Fruit fly (Drosophila melanogaster): ENCODE measurements around the gene gdl-ORF39.
A peak's percentile ranks its signal among the peaks of the same experiment; 100 is the strongest.

Gene gdl-ORF39

dm6 chr3L:15553993-15554644, 44.9 kb downstream of the gdl-ORF39 start, which contains the start of gene AGO2 (continued):
- no peak for TF ChIP-seq CG9727 (GFP tag; optimal IDR thresholded peaks at IDR 0.05)
- no peak for TF ChIP-seq trh (GFP tag; optimal IDR thresholded peaks at IDR 0.05)
- no peak for TF ChIP-seq Hand (GFP tag; optimal IDR thresholded peaks at IDR 0.05)
- peak; percentile 64; the same call in 2 of the 3 replicates for TF ChIP-seq CG7963 (GFP tag; IDR thresholded peaks at IDR 0.05; ENCODE audit: partially characterized antibody)
- TF ChIP-seq eve (GFP tag; optimal IDR thresholded peaks at IDR 0.05) = no peak
- TF ChIP-seq Dp (GFP tag; optimal IDR thresholded peaks at IDR 0.05) = peak; percentile 92
- no peak for TF ChIP-seq jumu (GFP tag; optimal IDR thresholded peaks at IDR 0.05)
- peak; percentile 80 for TF ChIP-seq CG13287 (GFP tag; IDR thresholded peaks at IDR 0.05; ENCODE audit: partially characterized antibody)
- TF ChIP-seq HLH4C (GFP tag; IDR thresholded peaks at IDR 0.05; ENCODE audit: partially characterized antibody) = peak; percentile 77
- TF ChIP-seq Asciz (GFP tag; optimal IDR thresholded peaks at IDR 0.05) = peak; percentile 23
- TF ChIP-seq CG9797 (GFP tag; optimal IDR thresholded peaks at IDR 0.05) = peak; percentile 53
- TF ChIP-seq onecut (GFP tag; IDR thresholded peaks at IDR 0.05) = peak; percentile 47
- TF ChIP-seq Eip74EF (GFP tag; optimal IDR thresholded peaks at IDR 0.05) = peak in 1 of 2 experiments; percentile 29
- TF ChIP-seq hbn (GFP tag; IDR thresholded peaks at IDR 0.05; ENCODE audit: partially characterized antibody) = peak; percentile 50
- no peak for TF ChIP-seq CG12391 (tag; optimal IDR thresholded peaks at IDR 0.05)
- peak; percentile 8 for TF ChIP-seq CG13424 (tag; optimal IDR thresholded peaks at IDR 0.05)
- peak; percentile 9 for TF ChIP-seq zfh2 (GFP tag; optimal IDR thresholded peaks at IDR 0.05)
- TF ChIP-seq unc-4 (GFP tag; IDR thresholded peaks at IDR 0.05; ENCODE audit: partially characterized antibody) = peak; percentile 58
- TF ChIP-seq CG8765 (GFP tag; IDR thresholded peaks at IDR 0.05) = no peak
- peak; percentile 21 for TF ChIP-seq CG30403 (GFP tag; optimal IDR thresholded peaks at IDR 0.05)
- TF ChIP-seq mirr (GFP tag; optimal IDR thresholded peaks at IDR 0.05) = peak; percentile 32
- no peak for TF ChIP-seq CG11695 (GFP tag; IDR thresholded peaks at IDR 0.05)
- TF ChIP-seq CG12299 (tag; optimal IDR thresholded peaks at IDR 0.05) = peak; percentile 24
- peak; percentile 38 for TF ChIP-seq CG8924 (tag; optimal IDR thresholded peaks at IDR 0.05)
- peak in 1 of 2 experiments; percentile 61 for TF ChIP-seq Hr51 (GFP tag; optimal IDR thresholded peaks at IDR 0.05)
- peak; percentile 69 for TF ChIP-seq bbx (GFP tag; IDR thresholded peaks at IDR 0.05; ENCODE audit: partially characterized antibody)
- TF ChIP-seq CG10565 (GFP tag; optimal IDR thresholded peaks at IDR 0.05) = no peak
- TF ChIP-seq eyg (GFP tag; optimal IDR thresholded peaks at IDR 0.05) = peak; percentile 0
- no peak for TF ChIP-seq CG14050 (GFP tag; IDR thresholded peaks at IDR 0.05)
- peak; percentile 94 for TF ChIP-seq E2f2 (GFP tag; IDR thresholded peaks at IDR 0.05)
- no peak for TF ChIP-seq Ssrp (tag; optimal IDR thresholded peaks at IDR 0.05)
- no peak for TF ChIP-seq CG3838 (GFP tag; optimal IDR thresholded peaks at IDR 0.05)
- peak; percentile 30 for TF ChIP-seq lilli (GFP tag; optimal IDR thresholded peaks at IDR 0.05)
- peak; percentile 32; the same call in 1 of the 3 replicates for TF ChIP-seq CG17361 (GFP tag; IDR thresholded peaks at IDR 0.05)
- peak; percentile 76 for TF ChIP-seq CG11504 (tag; optimal IDR thresholded peaks at IDR 0.05)
- TF ChIP-seq CG12155 (GFP tag; optimal IDR thresholded peaks at IDR 0.05) = no peak
- peak; percentile 59; the same call in 1 of the 2 replicates for TF ChIP-seq inv (GFP tag; IDR thresholded peaks at IDR 0.05; ENCODE audit: partially characterized antibody)
- TF ChIP-seq ci (GFP tag; IDR thresholded peaks at IDR 0.05) = no peak
- peak; percentile 3 for TF ChIP-seq CG31365 (tag; optimal IDR thresholded peaks at IDR 0.05)
- TF ChIP-seq Med (GFP tag) = peak; percentile 68
- TF ChIP-seq CG7745 (tag; optimal IDR thresholded peaks at IDR 0.05) = no peak
- peak; percentile 66 for TF ChIP-seq CG17186 (GFP tag; optimal IDR thresholded peaks at IDR 0.05)
- no peak for TF ChIP-seq lola (GFP tag; optimal IDR thresholded peaks at IDR 0.05)
- TF ChIP-seq tin (GFP tag; optimal IDR thresholded peaks at IDR 0.05) = peak; percentile 4
- TF ChIP-seq CG13775 (GFP tag; optimal IDR thresholded peaks at IDR 0.05) = no peak
- no peak for TF ChIP-seq hkb (optimal IDR thresholded peaks at IDR 0.05)
- TF ChIP-seq hkb (GFP tag; IDR thresholded peaks at IDR 0.05) = no peak
- peak; percentile 41; the same call in 1 of the 2 replicates for TF ChIP-seq Xrp1 (GFP tag; IDR thresholded peaks at IDR 0.05)

All from whole organism, embryonic.